Worm (Caenorhabditis elegans): ENCODE measurements around the gene skpo-1.

The skpo-1 gene

ce11 chrII:8399997-8400396 is 4.7 kb downstream of the skpo-1 start:
- no peak for TF ChIP-seq Y116A8C.19 (tag; optimal IDR thresholded peaks at IDR 0.05; ENCODE audit: borderline replicate concordance)
- TF ChIP-seq elt-2 (tag; optimal IDR thresholded peaks at IDR 0.05) = peak; percentile 77
- peak; percentile 48 for TF ChIP-seq jun-1 (tag; optimal IDR thresholded peaks at IDR 0.05)

- TF ChIP-seq sup-37 (GFP tag; optimal IDR thresholded peaks at IDR 0.05) (no peak), mdl-1 (tag; optimal IDR thresholded peaks at IDR 0.05) (no peak), nhr-71 (tag; optimal IDR thresholded peaks at IDR 0.05) (no peak), rnt-1 (tag; optimal IDR thresholded peaks at IDR 0.05) (no peak), mep-1 (tag; optimal IDR thresholded peaks at IDR 0.05) (no peak), C34B4.2 (tag; optimal IDR thresholded peaks at IDR 0.05) (no peak), lin-15B (tag; optimal IDR thresholded peaks at IDR 0.05) (no peak), mef-2 (tag; optimal IDR thresholded peaks at IDR 0.05) (no peak), aly-2 (tag; optimal IDR thresholded peaks at IDR 0.05) (no peak), hlh-17 (GFP tag; optimal IDR thresholded peaks at IDR 0.05; ENCODE audit: borderline replicate concordance) (no peak), elt-2 (tag; optimal IDR thresholded peaks at IDR 0.05) (no peak)
Observed at ce11 chrII:8399064-8399463, 5.6 kb downstream of the skpo-1 start, which contains the start of gene dod-23. TSS of gene dod-23 (minus strand) at chrII:8399164.

ce11 chrII:8396041-8396440 is 8.6 kb downstream of the skpo-1 start, which contains the start of gene F49E12.7:
TSS of gene F49E12.7 (minus strand) at chrII:8396141.
- TF ChIP-seq irx-1 (tag; optimal IDR thresholded peaks at IDR 0.05) (no peak), ceh-8 (GFP tag; optimal IDR thresholded peaks at IDR 0.05) (peak; percentile 47), nhr-11 (tag; optimal IDR thresholded peaks at IDR 0.05) (no peak), ceh-82 (tag; optimal IDR thresholded peaks at IDR 0.05) (no peak), pqm-1 (tag; optimal IDR thresholded peaks at IDR 0.05) (no peak), xbp-1 (tag; optimal IDR thresholded peaks at IDR 0.05) (no peak), hlh-4 (tag; optimal IDR thresholded peaks at IDR 0.05) (no peak), ces-1 (GFP tag; optimal IDR thresholded peaks at IDR 0.05) (no peak), unc-30 (tag; optimal IDR thresholded peaks at IDR 0.05) (no peak)

- TF ChIP-seq sox-4 (tag; optimal IDR thresholded peaks at IDR 0.05) (no peak), zip-4 (GFP tag; optimal IDR thresholded peaks at IDR 0.05) (no peak), mep-1 (tag; optimal IDR thresholded peaks at IDR 0.05) (no peak), alr-1 (tag; optimal IDR thresholded peaks at IDR 0.05; ENCODE audit: borderline replicate concordance) (no peak), xbp-1 (tag; optimal IDR thresholded peaks at IDR 0.05) (no peak), nhr-71 (tag; optimal IDR thresholded peaks at IDR 0.05) (peak; percentile 13), mab-9 (GFP tag; IDR thresholded peaks at IDR 0.05) (no peak), zag-1 (tag; optimal IDR thresholded peaks at IDR 0.05) (no peak), efl-1 (optimal IDR thresholded peaks at IDR 0.05) (no peak), efl-1 (GFP tag; optimal IDR thresholded peaks at IDR 0.05 in 1 of 2) (no peak), nhr-28 (tag; optimal IDR thresholded peaks at IDR 0.05) (no peak), nhr-84 (tag; optimal IDR thresholded peaks at IDR 0.05) (no peak), ztf-11 (tag; optimal IDR thresholded peaks at IDR 0.05) (no peak), ets-5 (GFP tag; IDR thresholded peaks at IDR 0.05) (no peak), nhr-47 (tag; optimal IDR thresholded peaks at IDR 0.05) (no peak), fkh-8 (tag; optimal IDR thresholded peaks at IDR 0.05) (peak; percentile 59), unc-86 (tag; optimal IDR thresholded peaks at IDR 0.05) (no peak)
Observed at ce11 chrII:8394205-8394604, 10.4 kb downstream of the skpo-1 start, which contains the start of gene F49E12.8. TSS of gene F49E12.8 (minus strand) at chrII:8394305.

DNA sequence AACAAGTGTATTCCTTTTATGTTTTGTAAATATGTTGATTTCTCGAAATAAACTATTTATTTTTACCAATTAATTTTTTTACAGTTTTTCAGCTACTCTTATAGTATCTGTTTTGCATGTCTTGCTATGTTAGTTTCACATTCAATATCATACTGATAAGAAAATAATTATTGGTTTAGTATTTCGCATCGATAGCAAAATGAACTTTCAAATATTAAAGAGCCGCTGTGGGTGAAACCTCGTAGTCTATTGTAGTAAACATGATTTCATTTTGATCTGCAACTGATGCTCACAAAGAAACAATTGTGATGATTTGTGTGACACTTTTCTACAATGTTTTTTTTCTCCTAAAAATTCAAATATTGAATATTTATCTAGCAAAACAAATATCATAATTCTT is 12.4 kb downstream of the skpo-1 start:
- TF ChIP-seq ces-1 (GFP tag; optimal IDR thresholded peaks at IDR 0.05) (no peak), pax-3 (tag; optimal IDR thresholded peaks at IDR 0.05) (no peak)

All from whole organism, L1 larva.